Worm (Caenorhabditis elegans): ENCODE results near the gene sds-22.

The sds-22 gene

DNA sequence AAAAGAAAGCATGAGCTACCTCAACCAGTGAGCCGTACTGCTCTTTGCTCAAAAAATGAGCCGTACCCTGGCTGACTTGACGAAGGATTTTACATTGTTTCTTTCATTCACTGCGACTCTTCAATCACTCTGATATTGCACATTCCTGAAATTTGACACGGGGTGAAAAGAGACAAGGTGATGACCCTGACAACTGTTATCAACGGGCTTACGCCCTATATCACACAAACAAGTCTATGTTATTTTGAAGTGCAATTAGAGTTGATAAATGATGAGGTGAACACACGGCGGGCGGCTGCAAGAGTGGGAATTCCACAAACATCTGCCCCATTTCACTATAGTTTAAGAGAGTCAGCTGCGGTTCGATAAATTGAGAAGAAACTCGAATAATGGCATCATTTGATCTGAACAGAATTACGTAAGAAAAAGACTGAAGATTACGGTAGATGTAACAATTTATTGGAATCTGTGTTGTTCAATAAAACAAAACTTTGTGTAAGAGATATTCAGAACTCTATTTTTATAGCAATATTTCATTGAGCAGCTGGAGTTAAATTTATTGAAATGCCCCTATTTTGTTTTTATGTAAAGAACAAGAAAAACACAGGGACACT is 21.5 kb upstream of the sds-22 start:
- TF ChIP-seq C38D4.7 (GFP tag; optimal IDR thresholded peaks at IDR 0.05) (no peak), K09A11.1 (tag; optimal IDR thresholded peaks at IDR 0.05; ENCODE audit: insufficient read depth) (no peak), ceh-18 (tag; optimal IDR thresholded peaks at IDR 0.05) (peak; percentile 63), ceh-34 (tag; optimal IDR thresholded peaks at IDR 0.05) (peak; percentile 64), lim-6 (tag; optimal IDR thresholded peaks at IDR 0.05) (no peak), unc-55 (GFP tag; optimal IDR thresholded peaks at IDR 0.05) (peak; percentile 43), rnt-1 (tag; optimal IDR thresholded peaks at IDR 0.05) (peak; percentile 32)

ce11 chrII:7838661-7839060 is 19.5 kb upstream of the sds-22 start:
- TF ChIP-seq nfya-1 (tag; optimal IDR thresholded peaks at IDR 0.05), result peak; percentile 12
- no peak for TF ChIP-seq pha-4 (tag; optimal IDR thresholded peaks at IDR 0.05)
- TF ChIP-seq hlh-8 (tag; optimal IDR thresholded peaks at IDR 0.05), result no peak

DNA sequence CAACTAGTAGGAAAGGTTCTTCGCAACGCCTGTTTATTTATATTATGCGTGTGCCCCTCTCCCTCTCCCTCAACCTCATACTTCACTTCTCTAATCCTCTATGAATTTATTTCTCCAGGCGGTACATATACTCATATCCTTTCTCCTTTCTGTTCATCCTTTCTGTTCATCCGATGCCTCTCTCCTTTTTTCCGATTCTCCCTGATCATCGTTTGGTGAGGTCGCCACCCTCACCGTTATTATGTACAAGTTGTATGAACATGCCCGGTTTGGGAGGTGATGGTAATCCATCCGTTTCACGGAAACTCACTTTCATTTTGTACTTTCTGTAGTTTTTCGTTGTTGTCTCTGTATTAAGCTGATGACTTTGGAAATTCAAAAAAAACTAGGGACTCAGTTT is 18.5 kb upstream of the sds-22 start:
- TF ChIP-seq nfya-1 (tag; optimal IDR thresholded peaks at IDR 0.05) (peak; percentile 45), C38D4.7 (GFP tag; optimal IDR thresholded peaks at IDR 0.05) (no peak), F13H6.1 (tag; optimal IDR thresholded peaks at IDR 0.05) (no peak), ceh-31 (tag; optimal IDR thresholded peaks at IDR 0.05) (peak; percentile 16), unc-55 (GFP tag; optimal IDR thresholded peaks at IDR 0.05) (peak; percentile 42), ceh-22 (tag; optimal IDR thresholded peaks at IDR 0.05) (no peak), ceh-6 (GFP tag; optimal IDR thresholded peaks at IDR 0.05) (no peak), ref-2 (tag; optimal IDR thresholded peaks at IDR 0.05) (no peak), ztf-16 (tag; optimal IDR thresholded peaks at IDR 0.05) (no peak), dmd-4 (tag; optimal IDR thresholded peaks at IDR 0.05; ENCODE audit: borderline replicate concordance) (no peak), T23F11.4 (GFP tag; optimal IDR thresholded peaks at IDR 0.05) (no peak), fkh-10 (GFP tag; optimal IDR thresholded peaks at IDR 0.05) (no peak), ceh-34 (tag; optimal IDR thresholded peaks at IDR 0.05) (no peak), C08G9.2 (tag; optimal IDR thresholded peaks at IDR 0.05) (no peak), gmeb-2 (tag; optimal IDR thresholded peaks at IDR 0.05) (no peak)

ce11 chrII:7842053-7842452 is 16.1 kb upstream of the sds-22 start, which contains the start of gene klp-3:
Gene klp-3, plus strand, starts transcription at chrII:7842353.
- TF ChIP-seq ahr-1 (tag; optimal IDR thresholded peaks at IDR 0.05) (no peak), dmd-4 (tag; optimal IDR thresholded peaks at IDR 0.05; ENCODE audit: borderline replicate concordance) (no peak), npax-4 (tag; optimal IDR thresholded peaks at IDR 0.05) (no peak), fax-1 (tag; optimal IDR thresholded peaks at IDR 0.05) (no peak), pat-9 (tag; optimal IDR thresholded peaks at IDR 0.05) (no peak), lim-6 (tag; optimal IDR thresholded peaks at IDR 0.05) (no peak), nhr-11 (tag; optimal IDR thresholded peaks at IDR 0.05) (no peak), madf-2 (tag; optimal IDR thresholded peaks at IDR 0.05) (no peak), unc-86 (tag; optimal IDR thresholded peaks at IDR 0.05) (no peak), T23F11.4 (GFP tag; optimal IDR thresholded peaks at IDR 0.05) (no peak), che-1 (tag; optimal IDR thresholded peaks at IDR 0.05) (no peak), ceh-18 (tag; optimal IDR thresholded peaks at IDR 0.05) (no peak), hlh-30 (tag; optimal IDR thresholded peaks at IDR 0.05; ENCODE audit: insufficient read depth) (no peak), eyg-1 (tag; optimal IDR thresholded peaks at IDR 0.05) (no peak)

- TF ChIP-seq pax-1 (tag; optimal IDR thresholded peaks at IDR 0.05), result no peak
- no peak for TF ChIP-seq pag-3 (tag; optimal IDR thresholded peaks at IDR 0.05; ENCODE audit: borderline replicate concordance)
Observed at ce11 chrII:7845571-7846236, 12.5 kb upstream of the sds-22 start, which contains the start of gene T09A5.4. Gene T09A5.4, plus strand, starts transcription at chrII:7846186.

All from whole organism, late embryonic.